1 fruit fly cellular context compared by ENCODE assay signal in the genomic region with DNA sequence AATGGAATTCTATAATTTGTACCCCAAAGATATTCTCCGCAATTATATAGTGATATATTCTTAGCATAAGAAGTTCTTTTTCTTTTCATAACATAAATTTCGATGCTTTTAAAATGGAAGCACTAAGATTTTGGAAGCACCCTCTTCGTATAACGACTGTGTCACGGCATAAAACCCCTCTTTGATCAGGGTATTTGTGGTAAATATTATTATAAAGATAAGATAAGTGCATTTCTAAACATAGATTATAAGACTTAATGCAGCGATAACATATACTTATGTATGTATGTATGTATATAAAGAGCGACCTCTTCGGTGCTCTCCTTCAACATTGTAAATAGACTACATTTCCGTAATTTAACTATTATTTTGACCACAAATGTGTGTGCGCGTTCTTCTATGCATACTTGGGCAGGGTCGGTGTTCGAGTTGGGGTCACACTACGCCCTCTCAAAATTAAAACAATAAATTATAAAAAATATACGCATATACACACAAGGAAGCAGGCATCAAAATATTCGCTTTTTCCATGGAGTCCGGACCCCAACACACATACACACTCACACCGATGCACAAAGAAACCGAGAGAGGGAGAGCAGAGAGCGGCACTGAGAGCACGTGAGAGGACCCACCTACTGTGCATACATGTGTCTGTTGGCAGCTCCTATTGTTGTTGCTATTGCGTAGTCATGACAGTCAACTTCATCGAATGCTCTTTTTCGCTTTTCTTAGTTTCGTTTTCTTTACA.
TF ChIP-seq lines count a peak whose summit lies in the region.

No protein-coding gene starts in this region.

TF ChIP-seq in whole organism, embryonic, 481 proteins besides CTCF, POLR2A, EP300 and RAD21 (continued from another document):
- no peak for TF ChIP-seq ranshi (GFP tag; IDR thresholded peaks at IDR 0.05; lab: Robert Waterston, UW)
- TF ChIP-seq kah (GFP tag; optimal IDR thresholded peaks at IDR 0.05; lab: Kevin White, UChicago), result peak; percentile 1
- peak; percentile 42 for TF ChIP-seq corto (GFP tag; optimal IDR thresholded peaks at IDR 0.05; lab: Kevin White, UChicago)
- TF ChIP-seq lab (GFP tag; optimal IDR thresholded peaks at IDR 0.05; lab: Kevin White, UChicago), result peak; percentile 36
- no peak for TF ChIP-seq vfl (GFP tag; optimal IDR thresholded peaks at IDR 0.05; lab: Kevin White, UChicago)
- no peak for TF ChIP-seq Camta (GFP tag; optimal IDR thresholded peaks at IDR 0.05; lab: Kevin White, UChicago)
- TF ChIP-seq tap (tag; optimal IDR thresholded peaks at IDR 0.05; lab: Kevin White, UChicago), result peak; percentile 1
- no peak for TF ChIP-seq CrebB (tag; optimal IDR thresholded peaks at IDR 0.05; lab: Kevin White, UChicago)
- peak; percentile 25 for TF ChIP-seq nerfin-1 (tag; optimal IDR thresholded peaks at IDR 0.05; lab: Kevin White, UChicago)
- peak in 1 of 2 experiments; percentile 80 for TF ChIP-seq Hr78 (GFP tag; optimal IDR thresholded peaks at IDR 0.05; lab: Kevin White, UChicago)
- TF ChIP-seq CG7987 (GFP tag; optimal IDR thresholded peaks at IDR 0.05; lab: Kevin White, UChicago), result peak; percentile 21
- no peak for TF ChIP-seq Ssrp (tag; optimal IDR thresholded peaks at IDR 0.05; lab: Kevin White, UChicago)
- no peak for TF ChIP-seq gfzf (GFP tag; optimal IDR thresholded peaks at IDR 0.05; lab: Kevin White, UChicago)
- peak; percentile 7 for TF ChIP-seq trem (tag; optimal IDR thresholded peaks at IDR 0.05; lab: Kevin White, UChicago)
- TF ChIP-seq Asciz (GFP tag; optimal IDR thresholded peaks at IDR 0.05; lab: Kevin White, UChicago), result peak; percentile 62
- no peak for TF ChIP-seq Gug (GFP tag; IDR thresholded peaks at IDR 0.05; lab: Robert Waterston, UW)
- TF ChIP-seq CG4730 (GFP tag; IDR thresholded peaks at IDR 0.05; lab: Robert Waterston, UW), result no peak
- no peak for TF ChIP-seq Dip2 (GFP tag; IDR thresholded peaks at IDR 0.05; lab: Robert Waterston, UW)
- peak; percentile 8 for TF ChIP-seq CG12391 (tag; optimal IDR thresholded peaks at IDR 0.05; lab: Kevin White, UChicago)
- no peak for TF ChIP-seq CG15514 (GFP tag; optimal IDR thresholded peaks at IDR 0.05; lab: Kevin White, UChicago)
- TF ChIP-seq CG13424 (tag; optimal IDR thresholded peaks at IDR 0.05; lab: Kevin White, UChicago), result peak; percentile 31
- TF ChIP-seq lbe (GFP tag; optimal IDR thresholded peaks at IDR 0.05; lab: Kevin White, UChicago), result peak; percentile 12
- no peak for TF ChIP-seq pfk (GFP tag; optimal IDR thresholded peaks at IDR 0.05; lab: Kevin White, UChicago)
- TF ChIP-seq knrl (GFP tag; IDR thresholded peaks at IDR 0.05; lab: Robert Waterston, UW; ENCODE audit: partially characterized antibody), result no peak
- TF ChIP-seq B-H2 (GFP tag; optimal IDR thresholded peaks at IDR 0.05; lab: Kevin White, UChicago), result peak; percentile 45
- no peak for TF ChIP-seq CG13624 (GFP tag; optimal IDR thresholded peaks at IDR 0.05; lab: Kevin White, UChicago)
- no peak for TF ChIP-seq sr (GFP tag; IDR thresholded peaks at IDR 0.05; lab: Robert Waterston, UW)
- no peak for TF ChIP-seq CG11456 (GFP tag; IDR thresholded peaks at IDR 0.05; lab: Robert Waterston, UW)
- no peak for TF ChIP-seq sens (GFP tag; lab: Kevin White, UChicago)
- TF ChIP-seq Blimp-1 (GFP tag; optimal IDR thresholded peaks at IDR 0.05; lab: Kevin White, UChicago), result peak; percentile 8
- TF ChIP-seq mirr (GFP tag; optimal IDR thresholded peaks at IDR 0.05; lab: Kevin White, UChicago), result peak; percentile 1
- TF ChIP-seq dmrt99B (tag; optimal IDR thresholded peaks at IDR 0.05; lab: Kevin White, UChicago), result peak; percentile 1
- peak; percentile 1 for TF ChIP-seq PHDP (tag; optimal IDR thresholded peaks at IDR 0.05; lab: Kevin White, UChicago)
- peak; percentile 22 for TF ChIP-seq twi (tag; optimal IDR thresholded peaks at IDR 0.05; lab: Kevin White, UChicago)
- TF ChIP-seq CG14710 (tag; optimal IDR thresholded peaks at IDR 0.05; lab: Kevin White, UChicago), result peak; percentile 14
- no peak for TF ChIP-seq Neu2 (GFP tag; optimal IDR thresholded peaks at IDR 0.05; lab: Kevin White, UChicago; ENCODE audit: borderline replicate concordance)
- peak; percentile 99 to 100 for TF ChIP-seq Trl (optimal IDR thresholded peaks at IDR 0.05; lab: Kevin White, UChicago)
- TF ChIP-seq Trl (GFP tag; optimal IDR thresholded peaks at IDR 0.05; lab: Kevin White, UChicago), result peak; percentile 66
- peak; percentile 62 for TF ChIP-seq nom (GFP tag; optimal IDR thresholded peaks at IDR 0.05; lab: Kevin White, UChicago)
- no peak for TF ChIP-seq Stat92E (GFP tag; optimal IDR thresholded peaks at IDR 0.05; lab: Kevin White, UChicago)
- no peak for TF ChIP-seq CG16863 (GFP tag; optimal IDR thresholded peaks at IDR 0.05; lab: Kevin White, UChicago)
- no peak for TF ChIP-seq CG18011 (GFP tag; optimal IDR thresholded peaks at IDR 0.05; lab: Kevin White, UChicago)
- no peak for TF ChIP-seq CG4282 (GFP tag; optimal IDR thresholded peaks at IDR 0.05; lab: Kevin White, UChicago)
- no peak for TF ChIP-seq wek (GFP tag; optimal IDR thresholded peaks at IDR 0.05; lab: Kevin White, UChicago)
- TF ChIP-seq CG11504 (tag; optimal IDR thresholded peaks at IDR 0.05; lab: Kevin White, UChicago), result no peak
- no peak for TF ChIP-seq sna (GFP tag; IDR thresholded peaks at IDR 0.05; lab: Robert Waterston, UW; ENCODE audit: partially characterized antibody)
- peak; percentile 52 for TF ChIP-seq CG15601 (tag; optimal IDR thresholded peaks at IDR 0.05; lab: Kevin White, UChicago)
- peak; percentile 22 for TF ChIP-seq CG17568 (GFP tag; optimal IDR thresholded peaks at IDR 0.05; lab: Kevin White, UChicago)
- no peak for TF ChIP-seq ken (GFP tag; IDR thresholded peaks at IDR 0.05; lab: Robert Waterston, UW)
- no peak for TF ChIP-seq Bgb (GFP tag; IDR thresholded peaks at IDR 0.05; lab: Robert Waterston, UW; ENCODE audit: partially characterized antibody)
- TF ChIP-seq D19A (tag; optimal IDR thresholded peaks at IDR 0.05; lab: Kevin White, UChicago), result peak; percentile 63
- no peak for TF ChIP-seq CG9727 (GFP tag; optimal IDR thresholded peaks at IDR 0.05; lab: Kevin White, UChicago)
- TF ChIP-seq odd (GFP tag; optimal IDR thresholded peaks at IDR 0.05; lab: Kevin White, UChicago), result peak; percentile 6
- no peak for TF ChIP-seq CkIIα-i1 (GFP tag; IDR thresholded peaks at IDR 0.05; lab: Robert Waterston, UW)
- TF ChIP-seq CG15479 (GFP tag; optimal IDR thresholded peaks at IDR 0.05; lab: Kevin White, UChicago), result peak; percentile 41
- no peak for TF ChIP-seq BEAF-32 (GFP tag; optimal IDR thresholded peaks at IDR 0.05; lab: Kevin White, UChicago)
- no peak for TF ChIP-seq H2.0 (GFP tag; IDR thresholded peaks at IDR 0.05; lab: Robert Waterston, UW)
- TF ChIP-seq zfh1 (GFP tag; IDR thresholded peaks at IDR 0.05; lab: Robert Waterston, UW), result no peak
- peak; percentile 13 for TF ChIP-seq Sox100B (GFP tag; optimal IDR thresholded peaks at IDR 0.05; lab: Kevin White, UChicago)
- peak; percentile 66 for TF ChIP-seq Med (GFP tag; lab: Kevin White, UChicago)
- TF ChIP-seq CG9437 (GFP tag; optimal IDR thresholded peaks at IDR 0.05; lab: Kevin White, UChicago), result peak; percentile 12
- TF ChIP-seq CG13296 (GFP tag; optimal IDR thresholded peaks at IDR 0.05; lab: Kevin White, UChicago), result no peak
- no peak for TF ChIP-seq E2f2 (GFP tag; IDR thresholded peaks at IDR 0.05; lab: Robert Waterston, UW)
- TF ChIP-seq Tbp (GFP tag; optimal IDR thresholded peaks at IDR 0.05; lab: Kevin White, UChicago), result peak; percentile 44
- no peak for TF ChIP-seq Adf1 (GFP tag; IDR thresholded peaks at IDR 0.05; lab: Robert Waterston, UW)
- TF ChIP-seq CoRest (tag; optimal IDR thresholded peaks at IDR 0.05; lab: Kevin White, UChicago), result no peak
- peak; percentile 41 for TF ChIP-seq HLHmδ (GFP tag; optimal IDR thresholded peaks at IDR 0.05; lab: Kevin White, UChicago)
- TF ChIP-seq CG15269 (tag; optimal IDR thresholded peaks at IDR 0.05; lab: Kevin White, UChicago), result peak; percentile 27
- no peak for TF ChIP-seq CG3163 (GFP tag; optimal IDR thresholded peaks at IDR 0.05; lab: Kevin White, UChicago)
